Worm (Caenorhabditis elegans) whole organism, L1 larva: ENCODE measurements around the gene C07E3.9.

Source experiments
- F16B12.6 ChIP-seq: fragments of 150-350 bp; optimal IDR thresholded peaks from 2 replicates; lab custom pipeline; 2014; ENCODE audit warnings: missing biosample characterization, missing genetic modification characterization
- aha-1 ChIP-seq: fragments of 150-350 bp; optimal IDR thresholded peaks from 2 replicates; lab custom pipeline; 2014; ENCODE audit warnings: missing biosample characterization, missing genetic modification characterization
- ama-1 ChIP-seq: fragments of 150-350 bp; optimal IDR thresholded peaks from 2 replicates; lab custom pipeline; 2014
- ceh-82 ChIP-seq, 3 experiments: fragments of 150-350 bp in 1 of 3; sonication (generic microtip) in 2 of 3; optimal IDR thresholded peaks; 2 replicates each; lab custom pipeline; 2014 to 2017; ENCODE audit warnings: missing biosample characterization in 3 of 3, missing genetic modification characterization in 3 of 3
- fos-1 ChIP-seq: fragments of 150-350 bp; optimal IDR thresholded peaks from 2 replicates; lab custom pipeline; 2014; ENCODE audit warnings: missing biosample characterization, missing genetic modification characterization
- lin-35 ChIP-seq, 2 experiments: fragments of 150-350 bp; optimal IDR thresholded peaks; 2 replicates each; lab custom pipeline; 2014; ENCODE audit warnings: missing biosample characterization in 2 of 2, missing genetic modification characterization in 2 of 2, missing genetic modification reagents in 2 of 2
- lsy-2 ChIP-seq, 2 experiments: fragments of 150-350 bp; optimal IDR thresholded peaks; 2 replicates each; lab custom pipeline; 2014; ENCODE audit warnings: missing biosample characterization in 2 of 2, missing genetic modification characterization in 2 of 2
- mdl-1 ChIP-seq, 2 experiments: fragments of 150-350 bp; optimal IDR thresholded peaks; 2 replicates each; lab custom pipeline; 2014 to 2017; ENCODE audit warnings: missing biosample characterization in 2 of 2, missing genetic modification characterization in 2 of 2, inconsistent platforms in 1 of 2
- nhr-12 ChIP-seq: sonication (generic microtip); optimal IDR thresholded peaks from 2 replicates; lab custom pipeline; 2017; ENCODE audit warnings: missing biosample characterization, missing genetic modification characterization
- pqm-1 ChIP-seq: sonication (generic microtip); optimal IDR thresholded peaks from 3 replicates; lab custom pipeline; 2017; ENCODE audit warnings: missing biosample characterization, missing genetic modification characterization
- skn-1 ChIP-seq: fragments of 150-350 bp; optimal IDR thresholded peaks from 2 replicates; lab custom pipeline; 2014; ENCODE audit warnings: missing biosample characterization, missing genetic modification characterization
- snu-23 ChIP-seq: sonication (generic microtip); optimal IDR thresholded peaks from 2 replicates; lab custom pipeline; 2016; ENCODE audit warnings: missing genetic modification characterization, missing compliant biosample characterization
- unc-98 ChIP-seq: fragments of 200-800 bp; sonication (Bioruptor generic); IDR thresholded peaks from 2 replicates; pipeline ENCODE4 v1.3.6; 2022; ENCODE audit warnings: missing genetic modification characterization, missing compliant biosample characterization
- ztf-11 ChIP-seq, 2 experiments: sonication (generic microtip); optimal IDR thresholded peaks; 2 replicates each; lab custom pipeline; 2016 to 2017; ENCODE audit warnings: missing genetic modification characterization in 2 of 2, missing biosample characterization in 1 of 2, missing compliant biosample characterization in 1 of 2

ce11 chrII:10308726-10309125 is 41.8 kb upstream of the C07E3.9 start, which contains the start of gene gcy-4:
- TF ChIP-seq F16B12.6 (tag; lab: Kevin White, UChicago) (no peak), ama-1 (lab: Kevin White, UChicago) (no peak), skn-1 (tag; lab: Kevin White, UChicago) (no peak), lin-35 (GFP tag; optimal IDR thresholded peaks at IDR 0.05; lab: Kevin White, UChicago) (no peak), snu-23 (no peak), unc-98 (GFP tag; lab: Robert Waterston, UW) (no peak), aha-1 (tag; lab: Kevin White, UChicago) (no peak), ceh-82 (tag; optimal IDR thresholded peaks at IDR 0.05; lab: Kevin White, UChicago) (no peak), ztf-11 (tag; optimal IDR thresholded peaks at IDR 0.05; lab: Kevin White, UChicago) (no peak), nhr-12 (tag; lab: Kevin White, UChicago) (no peak), fos-1 (tag; lab: Kevin White, UChicago) (no peak), pqm-1 (tag; lab: Kevin White, UChicago) (no peak), mdl-1 (tag; optimal IDR thresholded peaks at IDR 0.05; lab: Kevin White, UChicago) (no peak), lsy-2 (tag; optimal IDR thresholded peaks at IDR 0.05; lab: Kevin White, UChicago) (no peak)
